Worm (Caenorhabditis elegans): ENCODE measurements around the gene F38A1.6.

F38A1.6 gene

DNA sequence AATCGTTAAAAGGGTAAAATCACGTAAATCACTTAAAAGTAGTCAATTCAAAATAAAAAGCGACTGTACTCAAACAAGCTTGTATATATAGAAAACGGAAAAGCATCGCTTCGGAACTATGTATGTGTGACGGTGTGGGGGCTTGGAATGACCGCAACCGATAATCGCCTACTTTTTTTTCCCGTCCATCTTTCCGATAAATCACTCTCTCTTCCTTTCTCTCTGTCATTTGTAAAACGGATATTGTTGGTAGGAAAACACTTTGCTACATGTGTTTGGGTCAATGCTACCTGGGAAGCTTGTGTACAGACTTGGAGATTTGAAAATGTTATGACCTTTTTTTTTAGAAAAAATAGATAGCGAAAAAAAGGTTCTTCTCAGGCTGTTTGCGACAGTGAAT is 26.9 kb upstream of the F38A1.6 start:
- TF ChIP-seq nhr-23 (tag; optimal IDR thresholded peaks at IDR 0.05) = peak; percentile 18
- no peak for TF ChIP-seq R02D3.7 (tag; optimal IDR thresholded peaks at IDR 0.05)

DNA sequence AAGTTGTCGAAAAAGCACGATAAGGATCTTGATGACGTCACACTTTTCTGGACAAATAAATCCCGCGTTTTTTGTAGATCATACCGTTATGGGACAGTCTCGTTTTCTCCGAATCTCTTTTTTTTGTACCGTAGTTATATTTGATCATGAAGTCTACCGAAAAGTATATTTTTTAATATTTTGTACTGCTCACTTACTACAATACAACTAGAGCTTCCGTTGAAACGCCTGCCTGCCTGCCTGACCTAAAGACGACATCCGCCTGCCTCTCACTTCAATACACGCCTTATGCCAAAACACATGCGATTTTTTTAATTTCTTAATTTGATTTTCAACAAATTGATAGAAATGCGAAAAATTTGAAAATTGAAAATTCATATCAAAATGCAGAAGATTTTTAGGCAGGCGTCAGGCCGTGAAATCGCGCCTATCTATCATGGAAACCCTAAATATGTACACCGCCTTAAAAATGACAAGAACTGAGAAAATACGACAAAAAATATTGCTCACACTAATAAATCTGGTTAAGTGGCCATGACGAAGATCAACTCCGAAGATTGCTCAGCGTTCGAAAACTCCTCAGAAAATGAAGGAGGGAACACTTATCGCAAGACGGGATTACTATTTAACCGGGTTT is 25.9 kb upstream of the F38A1.6 start, which contains the start of gene W09G12.8:
TSS of gene W09G12.8 (plus strand) at position 587 of the 637 bp plus-strand sequence.
- TF ChIP-seq skn-1 (tag; optimal IDR thresholded peaks at IDR 0.05) (no peak), pqm-1 (tag; optimal IDR thresholded peaks at IDR 0.05) (no peak), nhr-11 (tag; optimal IDR thresholded peaks at IDR 0.05) (no peak), R02D3.7 (tag; optimal IDR thresholded peaks at IDR 0.05) (no peak), lin-15B (tag; optimal IDR thresholded peaks at IDR 0.05) (no peak), ztf-11 (tag; optimal IDR thresholded peaks at IDR 0.05) (no peak), nhr-23 (tag; optimal IDR thresholded peaks at IDR 0.05) (no peak), elt-3 (tag; optimal IDR thresholded peaks at IDR 0.05) (no peak)

DNA sequence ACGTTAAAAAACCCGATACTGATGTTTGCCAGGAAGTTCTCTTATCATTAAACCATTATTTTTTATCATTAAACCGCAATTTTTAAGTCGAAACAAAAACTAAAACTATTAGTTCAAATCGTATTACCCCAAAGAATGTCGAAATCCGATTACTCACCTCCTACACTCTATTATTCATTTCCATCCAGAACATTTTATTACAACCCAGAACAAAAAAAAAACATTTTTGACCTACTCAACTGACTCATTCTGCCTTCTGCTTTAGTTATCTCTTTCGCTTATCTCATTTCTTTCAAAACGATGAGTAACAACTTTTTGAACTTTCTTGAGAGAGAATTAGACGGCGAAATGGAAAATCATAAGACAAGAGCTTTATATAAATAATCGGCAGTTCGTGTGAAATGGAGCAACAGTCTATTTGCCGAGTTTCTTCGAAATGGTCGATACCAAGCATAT is 23.0 kb upstream of the F38A1.6 start, which contains the start of gene W09G12.7:
TSS of gene W09G12.7 (plus strand) at position 406 of the 456 bp plus-strand sequence.
- TF ChIP-seq jun-1 (tag; optimal IDR thresholded peaks at IDR 0.05) = peak; percentile 27
- no peak for TF ChIP-seq ceh-28 (tag; optimal IDR thresholded peaks at IDR 0.05)
- TF ChIP-seq fos-1 (tag; optimal IDR thresholded peaks at IDR 0.05) = no peak
- TF ChIP-seq R02D3.7 (tag; optimal IDR thresholded peaks at IDR 0.05) = no peak
- TF ChIP-seq pha-4 (tag; optimal IDR thresholded peaks at IDR 0.05) = peak; percentile 18
- no peak for TF ChIP-seq nhr-11 (tag; optimal IDR thresholded peaks at IDR 0.05)
- peak; percentile 54 for TF ChIP-seq pqm-1 (tag; optimal IDR thresholded peaks at IDR 0.05)
- peak; percentile 91 for TF ChIP-seq elt-2 (tag; optimal IDR thresholded peaks at IDR 0.05)
- no peak for TF ChIP-seq ztf-11 (tag; optimal IDR thresholded peaks at IDR 0.05)

DNA sequence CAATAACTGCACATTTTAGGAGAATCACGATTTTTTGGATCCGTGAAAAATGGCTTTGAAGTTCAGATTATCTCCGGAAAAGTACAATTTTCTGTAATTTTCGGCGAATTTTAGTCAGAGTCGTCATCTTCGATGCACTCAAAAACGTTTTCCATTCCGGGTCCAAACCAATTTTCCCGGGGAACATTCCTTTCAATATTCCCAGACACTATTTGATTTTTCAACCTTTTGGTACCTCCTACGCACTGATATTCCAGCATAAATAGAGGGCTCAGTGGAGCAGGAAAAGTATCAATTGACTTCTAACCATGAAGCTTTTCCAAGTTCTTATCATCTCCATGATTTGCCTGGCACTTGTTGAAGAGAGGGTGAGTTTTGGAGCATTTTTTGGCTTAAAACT is 20.1 kb upstream of the F38A1.6 start, which contains the start of gene W09G12.6:
TSS of gene W09G12.6 (plus strand) at position 301 of the 400 bp plus-strand sequence.
- TF ChIP-seq ceh-16 (tag; optimal IDR thresholded peaks at IDR 0.05) (no peak), ceh-9 (tag; optimal IDR thresholded peaks at IDR 0.05) (no peak), mml-1 (tag; optimal IDR thresholded peaks at IDR 0.05) (no peak), ceh-82 (tag; optimal IDR thresholded peaks at IDR 0.05) (no peak), aly-2 (tag; optimal IDR thresholded peaks at IDR 0.05) (no peak), ceh-28 (tag; optimal IDR thresholded peaks at IDR 0.05) (no peak), egl-5 (tag; optimal IDR thresholded peaks at IDR 0.05) (no peak), skn-1 (tag; optimal IDR thresholded peaks at IDR 0.05) (no peak), fkh-2 (tag; optimal IDR thresholded peaks at IDR 0.05) (no peak)

DNA sequence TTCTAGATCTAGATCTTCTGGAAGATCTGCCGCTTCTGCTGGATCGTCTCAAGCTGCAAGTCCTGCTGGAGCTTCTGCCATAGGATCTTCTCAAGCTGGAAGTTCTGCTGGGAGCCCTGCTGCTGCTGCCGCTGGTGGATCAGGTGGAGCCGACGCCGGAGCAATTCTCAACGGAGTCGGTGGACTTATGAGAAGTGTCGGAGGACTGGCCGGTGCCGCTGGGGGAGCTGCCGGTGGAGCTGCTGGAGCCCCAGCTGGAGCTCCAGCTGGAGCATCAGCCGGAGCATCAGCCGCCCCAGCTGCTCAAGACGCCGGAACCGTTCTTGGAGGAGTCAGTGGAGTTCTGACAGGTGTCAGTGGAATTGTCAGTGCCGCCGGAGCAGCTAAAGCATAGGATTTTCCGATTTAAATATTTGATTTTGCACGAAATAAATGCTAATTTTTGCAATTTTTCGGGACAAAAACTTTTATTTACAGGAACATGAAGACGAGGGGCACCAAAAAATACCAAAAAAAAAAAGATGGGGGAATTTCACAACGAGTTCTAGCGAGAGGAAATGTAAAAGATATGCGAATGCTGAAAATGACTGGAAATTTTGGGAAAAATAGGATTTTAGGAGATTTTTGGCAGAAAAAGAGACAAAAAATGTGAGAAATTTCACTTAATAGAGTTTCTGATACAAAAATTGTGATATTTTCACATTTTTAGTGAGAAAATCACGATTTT is 19.1 kb upstream of the F38A1.6 start:
- TF ChIP-seq nhr-76 (tag; optimal IDR thresholded peaks at IDR 0.05) = no peak
- TF ChIP-seq nhr-28 (tag; optimal IDR thresholded peaks at IDR 0.05) = no peak
- TF ChIP-seq ceh-82 (tag; optimal IDR thresholded peaks at IDR 0.05) = no peak
- TF ChIP-seq fkh-10 (GFP tag; optimal IDR thresholded peaks at IDR 0.05) = no peak
- no peak for TF ChIP-seq pha-4 (tag; optimal IDR thresholded peaks at IDR 0.05)
- no peak for TF ChIP-seq egl-27 (tag; optimal IDR thresholded peaks at IDR 0.05)
- no peak for TF ChIP-seq lin-39 (tag; optimal IDR thresholded peaks at IDR 0.05)
- TF ChIP-seq nhr-25 (tag; optimal IDR thresholded peaks at IDR 0.05) = no peak
- TF ChIP-seq nhr-77 (tag; optimal IDR thresholded peaks at IDR 0.05) = no peak
- no peak for TF ChIP-seq skn-1 (tag; optimal IDR thresholded peaks at IDR 0.05)
- TF ChIP-seq nhr-12 (tag; optimal IDR thresholded peaks at IDR 0.05) = no peak
- TF ChIP-seq nfya-1 (tag; optimal IDR thresholded peaks at IDR 0.05; ENCODE audit: insufficient read depth) = no peak
- no peak for TF ChIP-seq elt-2 (tag; optimal IDR thresholded peaks at IDR 0.05)

DNA sequence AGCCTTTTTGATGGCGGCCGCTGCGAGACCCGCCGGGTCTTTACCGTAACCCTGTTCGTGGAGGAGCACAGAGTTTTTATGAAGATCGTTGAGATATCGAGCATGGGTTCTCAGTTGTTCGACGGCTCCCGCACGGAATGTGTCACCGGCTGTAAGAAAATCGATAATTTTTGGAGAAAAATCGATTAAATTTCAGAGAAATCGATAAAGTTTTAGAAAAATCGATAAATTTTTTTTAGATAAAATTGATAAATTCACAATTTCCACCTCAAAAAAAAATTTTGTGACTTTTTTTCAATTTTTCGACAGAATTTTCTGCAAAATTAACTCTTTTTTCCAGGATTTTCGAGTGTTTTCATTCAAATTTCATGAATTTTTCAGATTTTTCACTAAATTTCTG is 16.9 kb upstream of the F38A1.6 start:
- TF ChIP-seq ceh-28 (tag; optimal IDR thresholded peaks at IDR 0.05) (peak; percentile 70), sea-2 (GFP tag; optimal IDR thresholded peaks at IDR 0.05) (no peak)

All from whole organism, L3 larva.